Fruit fly (Drosophila melanogaster) S2 (cell line): ENCODE results near the gene CG46513.
"Not testable (repeated sequence)": the region's sequence is repeated elsewhere in the genome, so short reads cannot be mapped to it uniquely, and the experiment has no call there.

Experiments used
- CG8478 ChIP-seq: fragments of >200 bp; optimal IDR thresholded peaks from 2 replicates; lab custom pipeline; 2018
- CTCF ChIP-seq, 2 experiments: fragments of >200 bp; optimal IDR thresholded peaks; 2 replicates each; lab custom pipeline; 2018

Gene CG46513

dm6 chrX:22191973-22192372, at the start of gene CG46513:
Gene CG46513, plus strand, starts transcription at chrX:22192273.
- TF ChIP-seq CTCF (optimal IDR thresholded peaks at IDR 0.05; lab: Kevin White, UChicago); CG8478: not testable (repeated sequence)

- not testable (repeated sequence) for TF ChIP-seq CG8478; CTCF (optimal IDR thresholded peaks at IDR 0.05; lab: Kevin White, UChicago)
Observed at dm6 chrX:22142758-22143157, 49.3 kb upstream of the CG46513 start, which contains the start of gene CG40813. Gene CG40813, plus strand, starts transcription at chrX:22143058.

dm6 chrX:22147489-22147888, 44.6 kb upstream of the CG46513 start, which contains the start of gene CG46504:
Gene CG46504, plus strand, starts transcription at chrX:22147789.
- not testable (repeated sequence) for TF ChIP-seq CG8478; CTCF (optimal IDR thresholded peaks at IDR 0.05; lab: Kevin White, UChicago)

- not testable (repeated sequence) for TF ChIP-seq CG8478; CTCF (optimal IDR thresholded peaks at IDR 0.05; lab: Kevin White, UChicago)
Observed at dm6 chrX:22152542-22152941, 39.5 kb upstream of the CG46513 start, which contains the start of gene CG46505. Gene CG46505, plus strand, starts transcription at chrX:22152842.

dm6 chrX:22157587-22157986, 34.5 kb upstream of the CG46513 start, which contains the start of gene CG46506:
Gene CG46506, plus strand, starts transcription at chrX:22157887.
- not testable (repeated sequence) for TF ChIP-seq CTCF (optimal IDR thresholded peaks at IDR 0.05; lab: Kevin White, UChicago); CG8478

- not testable (repeated sequence) for TF ChIP-seq CTCF (optimal IDR thresholded peaks at IDR 0.05; lab: Kevin White, UChicago); CG8478
Observed at dm6 chrX:22162623-22163022, 29.4 kb upstream of the CG46513 start, which contains the start of gene CG46507. Gene CG46507, plus strand, starts transcription at chrX:22162923.

dm6 chrX:22167355-22167754, 24.7 kb upstream of the CG46513 start, which contains the start of gene CG46508:
Gene CG46508, plus strand, starts transcription at chrX:22167655.
- TF ChIP-seq CG8478; CTCF (optimal IDR thresholded peaks at IDR 0.05; lab: Kevin White, UChicago): not testable (repeated sequence)

dm6 chrX:22172341-22172740, 19.7 kb upstream of the CG46513 start, which contains the start of gene CG46509:
Gene CG46509, plus strand, starts transcription at chrX:22172641.
- not testable (repeated sequence) for TF ChIP-seq CG8478; CTCF (optimal IDR thresholded peaks at IDR 0.05; lab: Kevin White, UChicago)

dm6 chrX:22177205-22177604, 14.9 kb upstream of the CG46513 start, which contains the start of gene CG46510:
Gene CG46510, plus strand, starts transcription at chrX:22177505.
- not testable (repeated sequence) for TF ChIP-seq CTCF (optimal IDR thresholded peaks at IDR 0.05; lab: Kevin White, UChicago); CG8478

- TF ChIP-seq CTCF (optimal IDR thresholded peaks at IDR 0.05; lab: Kevin White, UChicago); CG8478: not testable (repeated sequence)
Observed at dm6 chrX:22182193-22182592, 9.9 kb upstream of the CG46513 start, which contains the start of gene CG46511. Gene CG46511, plus strand, starts transcription at chrX:22182493.

dm6 chrX:22187070-22187469, 5.0 kb upstream of the CG46513 start, which contains the start of gene CG46512:
Gene CG46512, plus strand, starts transcription at chrX:22187370.
- not testable (repeated sequence) for TF ChIP-seq CG8478; CTCF (optimal IDR thresholded peaks at IDR 0.05; lab: Kevin White, UChicago)

dm6 chrX:22196874-22197273, 4.8 kb downstream of the CG46513 start, which contains the start of gene CG46514:
Gene CG46514, plus strand, starts transcription at chrX:22197174.
- not testable (repeated sequence) for TF ChIP-seq CTCF (optimal IDR thresholded peaks at IDR 0.05; lab: Kevin White, UChicago); CG8478

- not testable (repeated sequence) for TF ChIP-seq CG8478; CTCF (optimal IDR thresholded peaks at IDR 0.05; lab: Kevin White, UChicago)
Observed at dm6 chrX:22201883-22202282, 9.8 kb downstream of the CG46513 start, which contains the start of gene CG46515. Gene CG46515, plus strand, starts transcription at chrX:22202183.

dm6 chrX:22212028-22212427, 20.0 kb downstream of the CG46513 start, which contains the start of gene CG46516:
Gene CG46516, plus strand, starts transcription at chrX:22212328.
- not testable (repeated sequence) for TF ChIP-seq CG8478; CTCF (optimal IDR thresholded peaks at IDR 0.05; lab: Kevin White, UChicago)

- not testable (repeated sequence) for TF ChIP-seq CTCF (optimal IDR thresholded peaks at IDR 0.05; lab: Kevin White, UChicago); CG8478
Observed at dm6 chrX:22217079-22217478, 25.0 kb downstream of the CG46513 start, which contains the start of gene CG46517. Gene CG46517, plus strand, starts transcription at chrX:22217379.

- TF ChIP-seq CTCF (optimal IDR thresholded peaks at IDR 0.05; lab: Kevin White, UChicago); CG8478: not testable (repeated sequence)
Observed at dm6 chrX:22226273-22226672, 34.2 kb downstream of the CG46513 start, which contains the start of gene CG46518. Gene CG46518, plus strand, starts transcription at chrX:22226573.
